Fruit fly (Drosophila melanogaster) whole organism, prepupa: ENCODE data around the gene Cad87A.

ENCODE experiments used
- Blimp-1 ChIP-seq: fragments of 200-800 bp; sonication (Bioruptor generic); optimal IDR thresholded peaks from 3 replicates; lab custom pipeline; 2017; ENCODE audit warnings: missing biosample characterization, missing genetic modification characterization, mild to moderate bottlenecking, moderate library complexity, missing genetic modification reagents
- CG10631 ChIP-seq: fragments of 200-800 bp; sonication (Bioruptor generic); optimal IDR thresholded peaks from 2 replicates; lab custom pipeline; 2016; ENCODE audit warnings: missing biosample characterization, missing genetic modification characterization
- CG10669 ChIP-seq: fragments of 200-800 bp; sonication (Bioruptor generic); optimal IDR thresholded peaks from 3 replicates; lab custom pipeline; 2018; ENCODE audit warnings: missing biosample characterization, mild to moderate bottlenecking, missing genetic modification characterization, moderate library complexity
- CG11762 ChIP-seq: fragments of 200-800 bp; sonication (Bioruptor generic); optimal IDR thresholded peaks from 3 replicates; lab custom pipeline; 2016; ENCODE audit warnings: missing biosample characterization, missing genetic modification characterization; ENCODE audit not compliant: insufficient read depth
- CG11902 ChIP-seq: fragments of 200-800 bp; sonication (Bioruptor generic); optimal IDR thresholded peaks from 3 replicates; lab custom pipeline; 2016; ENCODE audit warnings: missing biosample characterization, missing genetic modification characterization
- CG15336 ChIP-seq: fragments of 200-800 bp; sonication (Bioruptor generic); IDR thresholded peaks from 2 replicates; pipeline ENCODE4 v1.3.6; 2022; ENCODE audit warnings: missing biosample characterization, missing genetic modification characterization
- CG1621 ChIP-seq: fragments of 200-800 bp; sonication (Bioruptor generic); optimal IDR thresholded peaks from 3 replicates; lab custom pipeline; 2018; ENCODE audit warnings: missing biosample characterization, mild to moderate bottlenecking, missing genetic modification characterization
- CG16779 ChIP-seq: fragments of 200-800 bp; sonication (Bioruptor generic); optimal IDR thresholded peaks from 3 replicates; lab custom pipeline; 2017; ENCODE audit warnings: missing biosample characterization, mild to moderate bottlenecking, missing genetic modification characterization
- CG3032 ChIP-seq: fragments of 200-800 bp; optimal IDR thresholded peaks from 2 replicates; lab custom pipeline; 2019; ENCODE audit warnings: missing biosample characterization, mild to moderate bottlenecking, missing genetic modification characterization, moderate library complexity
- CG31627 ChIP-seq: fragments of 200-800 bp; sonication (Bioruptor generic); optimal IDR thresholded peaks from 3 replicates; lab custom pipeline; 2016; ENCODE audit warnings: missing biosample characterization, missing genetic modification characterization
- CG32006 ChIP-seq: fragments of 200-800 bp; sonication (Bioruptor generic); optimal IDR thresholded peaks from 3 replicates; lab custom pipeline; 2017; ENCODE audit warnings: missing biosample characterization, mild to moderate bottlenecking, missing genetic modification characterization
- CG4318 ChIP-seq: fragments of 200-800 bp; sonication (Bioruptor generic); optimal IDR thresholded peaks from 3 replicates; lab custom pipeline; 2017; ENCODE audit warnings: missing biosample characterization, mild to moderate bottlenecking, missing genetic modification characterization
- CG6163 ChIP-seq: fragments of 200-800 bp; sonication (Bioruptor generic); IDR thresholded peaks from 3 replicates; pipeline ENCODE4 v1.3.6; 2022; ENCODE audit warnings: missing biosample characterization, missing genetic modification characterization
- CG6792 ChIP-seq: fragments of 200-800 bp; sonication (Bioruptor generic); optimal IDR thresholded peaks from 3 replicates; lab custom pipeline; 2016; ENCODE audit warnings: missing biosample characterization, missing genetic modification characterization
- CG6808 ChIP-seq: fragments of 200-800 bp; sonication (Bioruptor generic); optimal IDR thresholded peaks from 3 replicates; lab custom pipeline; 2017; ENCODE audit warnings: missing biosample characterization, missing genetic modification characterization, mild to moderate bottlenecking, moderate library complexity, missing genetic modification reagents
- CG6854 ChIP-seq: fragments of 200-800 bp; sonication (Bioruptor generic); optimal IDR thresholded peaks from 2 replicates; lab custom pipeline; 2017; ENCODE audit warnings: missing biosample characterization, mild to moderate bottlenecking, missing genetic modification characterization
- CG7368 ChIP-seq: fragments of 200-800 bp; sonication (Bioruptor generic); optimal IDR thresholded peaks from 3 replicates; lab custom pipeline; 2016; ENCODE audit warnings: missing biosample characterization, missing genetic modification characterization
- CG8119 ChIP-seq: fragments of 200-800 bp; sonication (Bioruptor generic); IDR thresholded peaks from 3 replicates; pipeline ENCODE4 v1.3.6; 2022; ENCODE audit warnings: missing biosample characterization, missing genetic modification characterization
- CG9139 ChIP-seq: fragments of 200-800 bp; sonication (Bioruptor generic); optimal IDR thresholded peaks from 3 replicates; lab custom pipeline; 2017; ENCODE audit warnings: missing biosample characterization, mild to moderate bottlenecking, missing genetic modification characterization
- Eip75B ChIP-seq: fragments of 200-800 bp; sonication (Bioruptor generic); optimal IDR thresholded peaks from 3 replicates; lab custom pipeline; 2016; ENCODE audit warnings: missing biosample characterization, missing genetic modification characterization
- Eip78C ChIP-seq: fragments of 200-800 bp; sonication (Bioruptor generic); peaks from one replicate; lab custom pipeline; 2016; ENCODE audit warnings: missing biosample characterization, missing genetic modification characterization
- Ets21C ChIP-seq: fragments of 200-800 bp; sonication (Bioruptor generic); optimal IDR thresholded peaks from 3 replicates; lab custom pipeline; 2016; ENCODE audit warnings: missing biosample characterization, missing genetic modification characterization
- Ets96B ChIP-seq: fragments of 200-800 bp; optimal IDR thresholded peaks from 2 replicates; lab custom pipeline; 2019; ENCODE audit warnings: missing biosample characterization, mild to moderate bottlenecking, missing genetic modification characterization, moderate library complexity
- Gug ChIP-seq: fragments of 200-800 bp; sonication (Bioruptor generic); IDR thresholded peaks from 2 replicates; pipeline ENCODE4 v1.3.6; 2022; ENCODE audit warnings: missing biosample characterization, missing genetic modification characterization
- Met ChIP-seq: fragments of 200-800 bp; sonication (Bioruptor generic); optimal IDR thresholded peaks from 3 replicates; lab custom pipeline; 2016; ENCODE audit warnings: missing biosample characterization, missing genetic modification characterization
- OdsH ChIP-seq: fragments of 200-800 bp; sonication (Bioruptor generic); optimal IDR thresholded peaks from 3 replicates; lab custom pipeline; 2016; ENCODE audit warnings: missing biosample characterization, missing genetic modification characterization
- Smox ChIP-seq: fragments of 200-800 bp; sonication (Bioruptor generic); optimal IDR thresholded peaks from 3 replicates; lab custom pipeline; 2016; ENCODE audit warnings: missing biosample characterization, missing genetic modification characterization
- Sox102F ChIP-seq: fragments of 200-800 bp; sonication (Bioruptor generic); optimal IDR thresholded peaks from 2 replicates; lab custom pipeline; 2016; ENCODE audit warnings: missing biosample characterization, mild to moderate bottlenecking, missing genetic modification characterization
- Sox14 ChIP-seq: fragments of 200-800 bp; sonication (Bioruptor generic); optimal IDR thresholded peaks from 3 replicates; lab custom pipeline; 2016; ENCODE audit warnings: missing biosample characterization, missing genetic modification characterization
- Sox15 ChIP-seq: fragments of 200-800 bp; sonication (Bioruptor generic); optimal IDR thresholded peaks from 3 replicates; lab custom pipeline; 2016; ENCODE audit warnings: missing biosample characterization, missing genetic modification characterization
- achi ChIP-seq: fragments of 200-800 bp; sonication (Bioruptor generic); optimal IDR thresholded peaks from 3 replicates; lab custom pipeline; 2016; ENCODE audit warnings: missing biosample characterization, missing genetic modification characterization
- acj6 ChIP-seq: fragments of 200-800 bp; sonication (Bioruptor generic); optimal IDR thresholded peaks from 3 replicates; lab custom pipeline; 2016; ENCODE audit warnings: missing biosample characterization, missing genetic modification characterization
- cyc ChIP-seq: fragments of 200-800 bp; sonication (Bioruptor generic); optimal IDR thresholded peaks from 3 replicates; lab custom pipeline; 2016; ENCODE audit warnings: missing biosample characterization, missing genetic modification characterization
- dsx ChIP-seq: fragments of 200-800 bp; optimal IDR thresholded peaks from 3 replicates; lab custom pipeline; 2019; ENCODE audit warnings: missing biosample characterization, mild to moderate bottlenecking, missing genetic modification characterization, moderate library complexity; ENCODE audit not compliant: poor library complexity, severe bottlenecking
- eg ChIP-seq: fragments of 200-800 bp; sonication (Bioruptor generic); IDR thresholded peaks from 3 replicates; pipeline ENCODE4 v1.3.6; 2022; ENCODE audit warnings: missing biosample characterization, missing genetic modification characterization
- esn ChIP-seq: fragments of 200-800 bp; sonication (Bioruptor generic); optimal IDR thresholded peaks from 2 replicates; lab custom pipeline; 2016; ENCODE audit warnings: missing biosample characterization, mild to moderate bottlenecking, missing genetic modification characterization, moderate library complexity
- fd59A ChIP-seq: fragments of 200-800 bp; sonication (Bioruptor generic); optimal IDR thresholded peaks from 2 replicates; lab custom pipeline; 2017; ENCODE audit warnings: missing biosample characterization, mild to moderate bottlenecking, missing genetic modification characterization, missing genetic modification reagents
- fd85E ChIP-seq: fragments of 200-800 bp; sonication (Bioruptor generic); optimal IDR thresholded peaks from 3 replicates; lab custom pipeline; 2016; ENCODE audit warnings: missing biosample characterization, missing genetic modification characterization
- lz ChIP-seq: fragments of 200-800 bp; sonication (Bioruptor generic); optimal IDR thresholded peaks from 3 replicates; lab custom pipeline; 2016; ENCODE audit warnings: missing biosample characterization, missing genetic modification characterization
- net ChIP-seq: fragments of 200-800 bp; sonication (Bioruptor generic); optimal IDR thresholded peaks from 3 replicates; lab custom pipeline; 2016; ENCODE audit warnings: missing biosample characterization, missing genetic modification characterization
- pdm3 ChIP-seq: fragments of 200-800 bp; sonication (Bioruptor generic); optimal IDR thresholded peaks from 3 replicates; lab custom pipeline; 2016; ENCODE audit warnings: missing biosample characterization, missing genetic modification characterization
- salr ChIP-seq, 2 experiments: fragments of 200-800 bp; sonication (Bioruptor generic); optimal IDR thresholded peaks; 3 replicates each; lab custom pipeline; 2016 to 2018; ENCODE audit warnings: missing biosample characterization in 2 of 2, missing genetic modification characterization in 2 of 2, mild to moderate bottlenecking in 1 of 2
- spab ChIP-seq: fragments of 200-800 bp; sonication (Bioruptor generic); optimal IDR thresholded peaks from 2 replicates; lab custom pipeline; 2017; ENCODE audit warnings: missing biosample characterization, mild to moderate bottlenecking, missing genetic modification characterization, missing genetic modification reagents
- ss ChIP-seq, 2 experiments: fragments of 200-800 bp; sonication (Bioruptor generic); optimal IDR thresholded peaks; 2 replicates in 1 of 2; 3 replicates in 1 of 2; lab custom pipeline; 2017 to 2018; ENCODE audit warnings: mild to moderate bottlenecking in 2 of 2, missing biosample characterization in 2 of 2, missing genetic modification characterization in 2 of 2, moderate library complexity in 1 of 2
- svp ChIP-seq: fragments of 200-800 bp; sonication (Bioruptor generic); peaks from one replicate; lab custom pipeline; 2016; ENCODE audit warnings: missing biosample characterization, missing genetic modification characterization
- vri ChIP-seq: fragments of 200-800 bp; sonication (Bioruptor generic); optimal IDR thresholded peaks from 3 replicates; lab custom pipeline; 2016; ENCODE audit warnings: missing biosample characterization, mild to moderate bottlenecking, missing genetic modification characterization

The Cad87A gene

dm6 chr3R:11888038-11888567 lies 60.8 kb downstream of the Cad87A start (continued):
- no peak for TF ChIP-seq CG1621 (tag; lab: Kevin White, UChicago)
- no peak for TF ChIP-seq vri
- 0 out of 2 replicates have a peak, but pooled peaks have one; percentile 25 for TF ChIP-seq Gug (GFP tag; lab: Robert Waterston, UW)
- TF ChIP-seq CG32006 (GFP tag; lab: Kevin White, UChicago), result no peak
- TF ChIP-seq Sox15 (GFP tag; lab: Kevin White, UChicago), result no peak
- TF ChIP-seq esn (GFP tag; lab: Kevin White, UChicago), result no peak
- TF ChIP-seq CG4318 (GFP tag; lab: Kevin White, UChicago), result no peak
- TF ChIP-seq spab, result no peak
- TF ChIP-seq CG6792, result peak; percentile 24
- no peak for TF ChIP-seq Blimp-1 (GFP tag; lab: Kevin White, UChicago)
- peak; percentile 54 for TF ChIP-seq Sox102F (GFP tag; lab: Kevin White, UChicago)
- TF ChIP-seq pdm3 (GFP tag; lab: Kevin White, UChicago), result no peak
- TF ChIP-seq Eip75B (GFP tag; lab: Kevin White, UChicago), result no peak
- no peak for TF ChIP-seq CG6854 (GFP tag; lab: Kevin White, UChicago)
- no peak for TF ChIP-seq CG16779 (tag; lab: Kevin White, UChicago)
- TF ChIP-seq CG6163 (GFP tag; lab: Robert Waterston, UW), result peak; percentile 67
- no peak for TF ChIP-seq acj6 (GFP tag; lab: Kevin White, UChicago)
- TF ChIP-seq ss (GFP tag; optimal IDR thresholded peaks at IDR 0.05; lab: Kevin White, UChicago), result peak in 1 of 2 experiments; percentile 79
- peak; percentile 68 for TF ChIP-seq lz (GFP tag; lab: Kevin White, UChicago)
- no peak for TF ChIP-seq net (GFP tag; lab: Kevin White, UChicago)
- TF ChIP-seq, all 60 proteins: peak for 26

- TF ChIP-seq lz (GFP tag; lab: Kevin White, UChicago) (peak; percentile 97), CG6792 (peak; percentile 97), CG10631 (GFP tag; lab: Kevin White, UChicago) (peak; percentile 95), CG6808 (GFP tag; lab: Kevin White, UChicago) (peak; percentile 92), pdm3 (GFP tag; lab: Kevin White, UChicago) (peak; percentile 97), Eip75B (GFP tag; lab: Kevin White, UChicago) (peak; percentile 95), CG3032 (tag; lab: Kevin White, UChicago) (peak; percentile 89), esn (GFP tag; lab: Kevin White, UChicago) (peak; percentile 97), Sox14 (peak; percentile 97), CG7368 (GFP tag; lab: Kevin White, UChicago) (peak; percentile 86), Blimp-1 (GFP tag; lab: Kevin White, UChicago) (peak; percentile 78), achi (GFP tag; lab: Kevin White, UChicago) (peak; percentile 93), Eip78C (peak; percentile 99), CG11762 (GFP tag; lab: Kevin White, UChicago) (peak; percentile 87), CG10669 (peak; percentile 92), Ets21C (GFP tag; lab: Kevin White, UChicago) (peak; percentile 94), CG8119 (peak; percentile 93), salr (GFP tag; optimal IDR thresholded peaks at IDR 0.05; lab: Kevin White, UChicago) (peak; percentile 84 to 95), eg (GFP tag; lab: Robert Waterston, UW) (peak; percentile 84), fd85E (GFP tag; lab: Kevin White, UChicago) (peak; percentile 87), Ets96B (peak; percentile 96), CG15336 (GFP tag; lab: Robert Waterston, UW) (peak; percentile 92), OdsH (GFP tag; lab: Kevin White, UChicago) (peak; percentile 96), CG9139 (GFP tag; lab: Kevin White, UChicago) (peak; percentile 86), svp (peak; percentile 99), cyc (GFP tag; lab: Kevin White, UChicago) (peak; percentile 95), CG6163 (GFP tag; lab: Robert Waterston, UW) (peak; percentile 81), Smox (GFP tag; lab: Kevin White, UChicago) (peak; percentile 94), fd59A (peak; percentile 94), CG11902 (GFP tag; lab: Kevin White, UChicago) (peak; percentile 95), dsx (GFP tag; lab: Kevin White, UChicago) (peak; percentile 93), CG31627 (GFP tag; lab: Kevin White, UChicago) (peak; percentile 97), Met (GFP tag; lab: Kevin White, UChicago) (peak; percentile 95)
Measured at dm6 chr3R:11887114-11888037, 61.6 kb downstream of the Cad87A start, which contains the start of gene mthl5. Gene mthl5, minus strand, starts transcription at chr3R:11887168.
